Fruit fly (Drosophila melanogaster) whole organism, embryonic: Measurements from ENCODE around the gene CG4988.

Experiments
- B-H2 ChIP-seq: fragments of 200-800 bp; sonication (Bioruptor generic); optimal IDR thresholded peaks from 2 replicates; lab custom pipeline; 2018; ENCODE audit warnings: missing biosample characterization, mild to moderate bottlenecking, missing genetic modification characterization
- CG13624 ChIP-seq: fragments of 200-800 bp; sonication (Bioruptor generic); optimal IDR thresholded peaks from 2 replicates; lab custom pipeline; 2016; ENCODE audit warnings: missing biosample characterization, missing genetic modification characterization
- CG1603 ChIP-seq: fragments of 200-800 bp; sonication (Bioruptor generic); optimal IDR thresholded peaks from 2 replicates; lab custom pipeline; 2019; ENCODE audit warnings: missing biosample characterization, mild to moderate bottlenecking, missing genetic modification characterization, moderate library complexity
- CG31365 ChIP-seq: fragments of 200-800 bp; sonication (Bioruptor generic); optimal IDR thresholded peaks from 2 replicates; lab custom pipeline; 2018; ENCODE audit warnings: missing biosample characterization, mild to moderate bottlenecking, missing genetic modification characterization
- CG31441 ChIP-seq: fragments of 200-800 bp; sonication (Bioruptor generic); IDR thresholded peaks from 2 replicates; pipeline ENCODE4 v1.3.6; 2022; ENCODE audit warnings: missing biosample characterization, missing genetic modification characterization
- CG3838 ChIP-seq: fragments of 200-800 bp; sonication (Bioruptor generic); optimal IDR thresholded peaks from 3 replicates; lab custom pipeline; 2016; ENCODE audit warnings: missing biosample characterization, missing genetic modification characterization
- CG7786 ChIP-seq: fragments of 200-800 bp; sonication (Bioruptor generic); optimal IDR thresholded peaks from 2 replicates; lab custom pipeline; 2016; ENCODE audit warnings: missing biosample characterization, missing genetic modification characterization
- CG7987 ChIP-seq: fragments of 200-800 bp; sonication (Bioruptor generic); optimal IDR thresholded peaks from 2 replicates; lab custom pipeline; 2018; ENCODE audit warnings: missing biosample characterization, mild to moderate bottlenecking, missing genetic modification characterization, moderate library complexity
- CoRest ChIP-seq: fragments of 200-800 bp; sonication (Bioruptor generic); optimal IDR thresholded peaks from 3 replicates; lab custom pipeline; 2018; ENCODE audit warnings: missing biosample characterization, mild to moderate bottlenecking, missing genetic modification characterization, moderate library complexity
- Fer3 ChIP-seq: fragments of 200-800 bp; sonication (Bioruptor generic); optimal IDR thresholded peaks from 2 replicates; lab custom pipeline; 2018; ENCODE audit warnings: missing biosample characterization, mild to moderate bottlenecking, missing genetic modification characterization, moderate library complexity
- Nf-YA ChIP-seq: fragments of 200-800 bp; sonication (Bioruptor generic); IDR thresholded peaks from 2 replicates; pipeline ENCODE4 v1.3.6; 2022; ENCODE audit warnings: missing biosample characterization, missing genetic modification characterization
- cas ChIP-seq: fragments of 200-800 bp; sonication (Bioruptor generic); IDR thresholded peaks from 2 replicates; pipeline ENCODE4 v1.3.6; 2022; ENCODE audit warnings: missing biosample characterization, missing genetic modification characterization
- chm ChIP-seq: fragments of 200-800 bp; sonication (Bioruptor generic); IDR thresholded peaks from 2 replicates; pipeline ENCODE4 v1.3.6; 2022; ENCODE audit warnings: missing biosample characterization, missing genetic modification characterization
- dmrt11E ChIP-seq: fragments of 200-800 bp; sonication (Bioruptor generic); optimal IDR thresholded peaks from 3 replicates; lab custom pipeline; 2018; ENCODE audit warnings: missing biosample characterization, mild to moderate bottlenecking, missing genetic modification characterization, moderate library complexity
- kah ChIP-seq: fragments of 200-800 bp; sonication (Bioruptor generic); optimal IDR thresholded peaks from 2 replicates; lab custom pipeline; 2018; ENCODE audit warnings: missing biosample characterization, mild to moderate bottlenecking, missing genetic modification characterization
- nmo ChIP-seq: fragments of 200-800 bp; sonication (Bioruptor generic); optimal IDR thresholded peaks from 2 replicates; lab custom pipeline; 2018; ENCODE audit warnings: missing biosample characterization, mild to moderate bottlenecking, missing genetic modification characterization, moderate library complexity
- salm ChIP-seq: fragments of 200-800 bp; sonication (Bioruptor generic); optimal IDR thresholded peaks from 2 replicates; lab custom pipeline; 2018; ENCODE audit warnings: missing biosample characterization, mild to moderate bottlenecking, missing genetic modification characterization
- vnd ChIP-seq: fragments of 200-800 bp; sonication (Bioruptor generic); IDR thresholded peaks from 3 replicates; pipeline ENCODE4 v1.3.6; 2022; ENCODE audit warnings: missing biosample characterization, missing genetic modification characterization; ENCODE audit not compliant: partially characterized antibody

Gene CG4988

dm6 chr2L:11740595-11740994, 46.0 kb downstream of the CG4988 start (continued):
- TF ChIP-seq CG3838: no peak
- no peak for TF ChIP-seq CG7786 (GFP tag; lab: Kevin White, UChicago)
- no peak for TF ChIP-seq CG13624 (GFP tag; lab: Kevin White, UChicago)
- TF ChIP-seq CG1603: no peak
- no peak for TF ChIP-seq B-H2 (GFP tag; lab: Kevin White, UChicago)
- peak; percentile 55; the same call in 1 of the 3 replicates for TF ChIP-seq vnd (GFP tag; lab: Robert Waterston, UW)
- TF ChIP-seq nmo (GFP tag; lab: Kevin White, UChicago): no peak
- TF ChIP-seq kah: no peak
- no peak for TF ChIP-seq CG7987 (GFP tag; lab: Kevin White, UChicago)
- TF ChIP-seq CoRest: no peak
- TF ChIP-seq Nf-YA: no peak
- TF ChIP-seq dmrt11E (tag; lab: Kevin White, UChicago): no peak
- no peak for TF ChIP-seq chm (GFP tag; lab: Robert Waterston, UW)
- no peak for TF ChIP-seq CG31365
- TF ChIP-seq cas: no peak
- TF ChIP-seq CG31441 (GFP tag; lab: Robert Waterston, UW): no peak
- no peak for TF ChIP-seq Fer3 (tag; lab: Kevin White, UChicago)
- TF ChIP-seq salm (tag; lab: Kevin White, UChicago): peak; percentile 57
- TF ChIP-seq, all 482 proteins: peak for 20
